Fruit fly (Drosophila melanogaster) S2 (cell line): ENCODE data around the gene Hk.

Source experiments
- CG8478 ChIP-seq: fragments of >200 bp; optimal IDR thresholded peaks from 2 replicates; lab custom pipeline; 2018
- CTCF ChIP-seq, 2 experiments: fragments of >200 bp; optimal IDR thresholded peaks; 2 replicates each; lab custom pipeline; 2018

DNA sequence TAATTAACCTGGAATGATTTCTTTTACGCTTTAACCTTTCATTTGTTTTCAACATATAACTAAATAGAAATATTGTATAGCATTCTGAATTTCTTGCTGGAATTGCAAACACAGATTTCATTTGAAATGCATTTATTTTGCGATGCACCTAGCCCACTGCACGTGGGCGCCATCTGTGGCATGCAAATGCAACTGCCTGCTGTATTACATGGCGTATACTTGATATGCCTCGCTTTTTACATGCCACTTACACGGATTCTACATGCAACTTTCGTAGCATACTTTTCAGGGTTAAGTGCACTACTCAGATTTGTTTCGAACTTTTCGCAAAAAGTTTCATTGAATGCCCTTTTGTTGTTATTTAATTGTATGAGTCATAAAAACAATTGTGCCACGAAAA is 10.5 kb downstream of the Hk start:
- TF ChIP-seq CTCF (optimal IDR thresholded peaks at IDR 0.05; lab: Kevin White, UChicago) (peak; percentile 66 to 71), CG8478 (lab: Kevin White, UChicago) (no peak)
